Worm (Caenorhabditis elegans) whole organism, late embryonic: Measurements from ENCODE around the gene gtbp-1.

Source experiments
- C08G9.2 ChIP-seq: sonication (generic microtip); optimal IDR thresholded peaks from 2 replicates; lab custom pipeline; 2016; ENCODE audit warnings: mild to moderate bottlenecking, missing genetic modification characterization, moderate library complexity, missing compliant biosample characterization
- K09A11.1 ChIP-seq: sonication (generic microtip); optimal IDR thresholded peaks from 2 replicates; lab custom pipeline; 2017; ENCODE audit warnings: antibody characterized with exemption, mild to moderate bottlenecking, missing genetic modification characterization, missing compliant biosample characterization; ENCODE audit not compliant: insufficient read depth
- Y22D7AL.16 ChIP-seq: sonication (generic microtip); optimal IDR thresholded peaks from 2 replicates; lab custom pipeline; 2016; ENCODE audit warnings: missing genetic modification characterization, missing compliant biosample characterization
- ama-1 ChIP-seq: fragments of 150-350 bp; optimal IDR thresholded peaks from 2 replicates; lab custom pipeline; 2014
- ceh-14 ChIP-seq: sonication (generic microtip); optimal IDR thresholded peaks from 2 replicates; lab custom pipeline; 2016; ENCODE audit warnings: missing genotype, missing genetic modification characterization, missing compliant biosample characterization
- ceh-19 ChIP-seq: fragments of 200-800 bp; sonication (Bioruptor generic); optimal IDR thresholded peaks from 2 replicates; lab custom pipeline; 2018; ENCODE audit warnings: mild to moderate bottlenecking, missing genetic modification characterization, missing compliant biosample characterization
- ceh-2 ChIP-seq: sonication (generic microtip); optimal IDR thresholded peaks from 2 replicates; lab custom pipeline; 2016; ENCODE audit warnings: missing genotype, missing genetic modification characterization, missing compliant biosample characterization
- ceh-30 ChIP-seq: fragments of 150-350 bp; optimal IDR thresholded peaks from 2 replicates; lab custom pipeline; 2014; ENCODE audit warnings: missing biosample characterization, missing genetic modification characterization
- ceh-34 ChIP-seq: sonication (generic microtip); optimal IDR thresholded peaks from 2 replicates; lab custom pipeline; 2016; ENCODE audit warnings: mild to moderate bottlenecking, missing genetic modification characterization, missing compliant biosample characterization
- ceh-48 ChIP-seq: sonication (generic microtip); optimal IDR thresholded peaks from 2 replicates; lab custom pipeline; 2016; ENCODE audit warnings: missing genetic modification characterization, inconsistent platforms, missing compliant biosample characterization
- ceh-6 ChIP-seq: fragments of 200-800 bp; sonication (Bioruptor generic); optimal IDR thresholded peaks from 2 replicates; lab custom pipeline; 2018; ENCODE audit warnings: mild to moderate bottlenecking, missing genetic modification characterization, missing compliant biosample characterization
- che-1 ChIP-seq: sonication (generic microtip); optimal IDR thresholded peaks from 2 replicates; lab custom pipeline; 2016; ENCODE audit warnings: mild to moderate bottlenecking, missing genetic modification characterization, missing compliant biosample characterization
- dve-1 ChIP-seq: sonication (generic microtip); optimal IDR thresholded peaks from 2 replicates; lab custom pipeline; 2017; ENCODE audit warnings: antibody characterized with exemption, mild to moderate bottlenecking, missing genetic modification characterization, missing compliant biosample characterization
- elt-4 ChIP-seq: sonication (generic microtip); optimal IDR thresholded peaks from 2 replicates; lab custom pipeline; 2016; ENCODE audit warnings: missing genetic modification characterization, missing compliant biosample characterization
- eyg-1 ChIP-seq: sonication (generic microtip); optimal IDR thresholded peaks from 2 replicates; lab custom pipeline; 2016; ENCODE audit warnings: missing genotype, missing genetic modification characterization, missing compliant biosample characterization
- fax-1 ChIP-seq: sonication (generic microtip); optimal IDR thresholded peaks from 2 replicates; lab custom pipeline; 2016; ENCODE audit warnings: missing genotype, missing genetic modification characterization, missing compliant biosample characterization
- fkh-10 ChIP-seq: fragments of 150-350 bp; optimal IDR thresholded peaks from 2 replicates; lab custom pipeline; 2014; ENCODE audit warnings: missing biosample characterization, missing genetic modification reagents, missing genetic modification characterization
- fkh-6 ChIP-seq: sonication (generic microtip); optimal IDR thresholded peaks from 2 replicates; lab custom pipeline; 2016; ENCODE audit warnings: missing genetic modification characterization, missing compliant biosample characterization
- hlh-13 ChIP-seq: fragments of 200-800 bp; sonication (Bioruptor generic); optimal IDR thresholded peaks from 2 replicates; lab custom pipeline; 2018; ENCODE audit warnings: mild to moderate bottlenecking, missing genetic modification characterization, missing compliant biosample characterization
- hlh-30 ChIP-seq: sonication (generic microtip); optimal IDR thresholded peaks from 2 replicates; lab custom pipeline; 2017; ENCODE audit warnings: antibody characterized with exemption, missing genetic modification characterization, missing compliant biosample characterization; ENCODE audit not compliant: insufficient read depth
- hlh-6 ChIP-seq: sonication (generic microtip); optimal IDR thresholded peaks from 2 replicates; lab custom pipeline; 2016; ENCODE audit warnings: missing genotype, missing genetic modification characterization, missing compliant biosample characterization
- lim-6 ChIP-seq: sonication (generic microtip); optimal IDR thresholded peaks from 2 replicates; lab custom pipeline; 2016; ENCODE audit warnings: missing genetic modification characterization, missing compliant biosample characterization
- madf-2 ChIP-seq: sonication (generic microtip); optimal IDR thresholded peaks from 2 replicates; lab custom pipeline; 2017; ENCODE audit warnings: missing genetic modification characterization, missing compliant biosample characterization
- mec-3 ChIP-seq: sonication (generic microtip); optimal IDR thresholded peaks from 2 replicates; lab custom pipeline; 2016; ENCODE audit warnings: borderline replicate concordance, missing genetic modification characterization, missing compliant biosample characterization
- nhr-11 ChIP-seq: fragments of 150-350 bp; optimal IDR thresholded peaks from 2 replicates; lab custom pipeline; 2014; ENCODE audit warnings: missing biosample characterization, missing genetic modification characterization
- nhr-232 ChIP-seq: sonication (generic microtip); optimal IDR thresholded peaks from 2 replicates; lab custom pipeline; 2016; ENCODE audit warnings: missing genetic modification characterization, missing compliant biosample characterization
- pag-3 ChIP-seq: sonication (generic microtip); optimal IDR thresholded peaks from 2 replicates; lab custom pipeline; 2016; ENCODE audit warnings: missing compliant biosample characterization, missing genetic modification characterization, borderline replicate concordance
- pat-9 ChIP-seq: fragments of 200-800 bp; sonication (Bioruptor generic); optimal IDR thresholded peaks from 2 replicates; lab custom pipeline; 2018; ENCODE audit warnings: mild to moderate bottlenecking, missing genetic modification characterization, moderate library complexity, missing compliant biosample characterization
- pha-4 ChIP-seq: fragments of 150-350 bp; optimal IDR thresholded peaks from 2 replicates; lab custom pipeline; 2018; ENCODE audit warnings: missing biosample characterization, missing genetic modification reagents, missing genetic modification characterization
- pqm-1 ChIP-seq: sonication (generic microtip); optimal IDR thresholded peaks from 2 replicates; lab custom pipeline; 2016; ENCODE audit warnings: missing genetic modification characterization, missing compliant biosample characterization
- sox-2 ChIP-seq: fragments of 200-800 bp; sonication (Bioruptor generic); IDR thresholded peaks from 2 replicates; pipeline ENCODE4 v1.3.6; 2022; ENCODE audit warnings: missing genetic modification reagents, missing genetic modification characterization, missing compliant biosample characterization
- tbx-7 ChIP-seq: sonication (generic microtip); optimal IDR thresholded peaks from 2 replicates; lab custom pipeline; 2016; ENCODE audit warnings: missing genotype, missing genetic modification characterization, missing compliant biosample characterization
- ttx-3 ChIP-seq: sonication (generic microtip); optimal IDR thresholded peaks from 2 replicates; lab custom pipeline; 2016; ENCODE audit warnings: missing genetic modification reagents, missing genetic modification characterization, missing compliant biosample characterization
- unc-42 ChIP-seq: sonication (generic microtip); optimal IDR thresholded peaks from 2 replicates; lab custom pipeline; 2016; ENCODE audit warnings: missing genotype, missing genetic modification characterization, missing compliant biosample characterization
- unc-86 ChIP-seq: sonication (generic microtip); optimal IDR thresholded peaks from 2 replicates; lab custom pipeline; 2016; ENCODE audit warnings: missing genetic modification characterization, missing compliant biosample characterization
- zip-5 ChIP-seq: sonication (generic microtip); optimal IDR thresholded peaks from 2 replicates; lab custom pipeline; 2016; ENCODE audit warnings: missing genetic modification characterization, missing compliant biosample characterization

gtbp-1 gene

DNA sequence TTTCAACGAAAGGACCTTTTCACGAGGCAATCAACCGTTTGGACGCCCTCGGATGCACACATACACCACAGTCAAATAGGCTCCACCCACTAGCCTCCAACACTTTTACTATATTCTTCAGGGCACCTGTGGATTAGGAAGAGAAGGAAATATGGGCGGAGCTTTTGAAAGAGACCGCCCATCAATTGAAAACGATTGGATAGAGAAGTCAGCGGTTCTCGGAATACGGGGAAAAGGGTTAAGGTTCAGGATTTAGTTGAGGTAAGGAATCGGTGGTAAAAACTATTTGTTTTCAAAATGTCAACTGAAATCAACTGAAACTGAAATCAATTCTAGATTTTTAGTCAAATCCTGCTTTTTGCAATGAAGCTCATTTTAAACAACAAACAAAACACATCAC lies 18.3 kb downstream of the gtbp-1 start, which contains the start of gene egl-38:
egl-38 (minus strand) TSS at position 101 of the 400 bp plus-strand sequence.
- no peak for TF ChIP-seq ama-1 (lab: Kevin White, UChicago)
- TF ChIP-seq fax-1 (tag; lab: Kevin White, UChicago): no peak
- no peak for TF ChIP-seq ceh-48
- no peak for TF ChIP-seq K09A11.1 (tag; lab: Kevin White, UChicago)
- no peak for TF ChIP-seq hlh-13 (GFP tag; lab: Kevin White, UChicago)
- no peak for TF ChIP-seq dve-1
- TF ChIP-seq unc-86 (tag; lab: Kevin White, UChicago): no peak
- no peak for TF ChIP-seq pha-4
- no peak for TF ChIP-seq ceh-14 (tag; lab: Kevin White, UChicago)
- TF ChIP-seq zip-5: no peak
- TF ChIP-seq mec-3 (tag; lab: Kevin White, UChicago): no peak
- TF ChIP-seq nhr-232: no peak
- no peak for TF ChIP-seq tbx-7 (tag; lab: Kevin White, UChicago)
- TF ChIP-seq Y22D7AL.16 (tag; lab: Kevin White, UChicago): no peak
- no peak for TF ChIP-seq ttx-3 (tag; lab: Kevin White, UChicago)
- TF ChIP-seq fkh-6 (tag; lab: Kevin White, UChicago): no peak

DNA sequence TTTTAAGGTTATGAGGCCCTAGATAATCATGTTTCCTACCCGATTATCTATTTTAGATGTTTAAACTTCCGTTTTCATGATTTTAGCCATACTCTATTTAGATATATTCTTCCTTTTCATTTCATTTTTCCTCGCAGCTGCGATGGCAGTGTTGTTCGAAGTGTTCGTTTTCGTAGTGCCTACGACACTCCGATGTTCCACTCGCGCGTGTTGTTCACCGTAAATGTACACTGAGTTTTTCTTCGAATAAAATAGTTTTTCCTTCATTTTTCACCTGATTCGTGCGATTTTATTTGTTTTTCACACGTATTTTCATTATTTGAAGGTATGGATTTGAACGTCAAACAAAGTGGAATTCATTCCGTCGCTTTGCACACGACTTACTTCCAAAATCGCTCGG lies 31.9 kb downstream of the gtbp-1 start, which contains the start of gene dis-3:
dis-3 (plus strand) TSS at position 322 of the 400 bp plus-strand sequence.
- TF ChIP-seq pat-9 (tag; lab: Kevin White, UChicago): no peak
- no peak for TF ChIP-seq C08G9.2

DNA sequence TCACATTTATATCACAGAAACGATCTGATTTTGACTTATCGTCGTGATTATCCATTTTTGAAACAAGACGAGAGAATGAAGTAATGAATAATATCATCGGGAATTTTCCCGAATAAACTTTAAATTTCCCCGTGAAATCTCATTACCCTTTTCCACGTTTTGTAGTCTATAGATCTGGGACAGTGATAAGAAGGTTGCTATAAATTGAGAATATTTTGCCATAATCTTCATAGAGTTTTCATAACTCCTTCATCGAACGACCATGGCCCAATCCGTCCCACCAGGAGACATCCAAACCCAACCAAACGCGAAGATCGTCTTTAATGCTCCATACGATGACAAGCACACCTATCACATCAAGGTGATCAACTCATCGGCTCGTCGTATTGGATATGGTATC lies 33.6 kb downstream of the gtbp-1 start, which contains the start of the genes C04G2.5 and msp-36:
C04G2.5 (minus strand) TSS at position 101 of the 400 bp plus-strand sequence.
msp-36 (plus strand) TSS at position 263 of the 400 bp plus-strand sequence.
- no peak for TF ChIP-seq unc-42 (tag; lab: Kevin White, UChicago)
- no peak for TF ChIP-seq ceh-19
- TF ChIP-seq pqm-1 (tag; lab: Kevin White, UChicago): no peak
- TF ChIP-seq hlh-30 (tag; lab: Kevin White, UChicago): no peak
- no peak for TF ChIP-seq che-1 (tag; lab: Kevin White, UChicago)
- TF ChIP-seq fkh-10 (GFP tag; lab: Kevin White, UChicago): no peak
- no peak for TF ChIP-seq pag-3

DNA sequence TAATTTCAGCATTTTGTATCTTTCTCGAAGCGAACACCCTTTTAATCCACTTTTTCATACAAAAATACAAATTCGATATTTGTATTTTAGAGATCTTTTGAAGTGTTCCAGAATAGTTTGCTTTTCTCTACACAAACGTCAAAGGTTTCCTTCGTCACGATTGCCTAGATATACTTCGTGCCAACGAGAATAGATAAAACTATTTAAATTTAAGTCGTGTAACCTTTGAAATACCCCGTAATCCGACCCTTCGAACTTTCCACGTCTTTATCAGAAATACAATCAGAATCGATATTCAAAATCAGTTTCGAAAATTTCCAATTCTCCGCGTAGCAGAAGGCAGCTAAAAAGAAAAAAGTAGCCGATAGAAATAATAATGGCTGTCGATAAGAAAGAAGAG lies 38.4 kb downstream of the gtbp-1 start, which contains the start of gene ttbk-5:
ttbk-5 (plus strand) TSS at position 301 of the 400 bp plus-strand sequence.
- no peak for TF ChIP-seq che-1 (tag; lab: Kevin White, UChicago)

DNA sequence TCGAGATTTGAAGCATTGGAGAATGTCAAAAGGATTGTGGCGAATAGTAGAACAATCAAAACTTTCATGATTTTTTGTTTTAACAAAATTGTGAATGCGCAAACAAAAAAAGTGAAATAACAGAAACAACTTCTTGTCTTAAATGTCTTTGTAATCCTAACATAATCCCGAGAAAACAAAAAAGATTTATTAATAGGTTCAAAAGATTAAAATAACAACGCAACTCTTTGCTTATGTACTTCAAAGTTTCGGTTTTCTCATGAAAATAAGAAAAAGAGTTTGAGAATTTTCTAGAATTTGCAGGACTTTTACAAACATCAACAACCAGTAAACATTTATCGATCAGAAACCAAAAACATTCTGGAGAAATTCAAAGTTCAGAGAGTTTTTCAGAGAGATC lies 39.0 kb downstream of the gtbp-1 start, which contains the start of gene ttr-39:
ttr-39 (minus strand) TSS at position 101 of the 400 bp plus-strand sequence.
- no peak for TF ChIP-seq ceh-34 (tag; lab: Kevin White, UChicago)
- no peak for TF ChIP-seq ceh-14 (tag; lab: Kevin White, UChicago)
- no peak for TF ChIP-seq ceh-6 (GFP tag; lab: Kevin White, UChicago)
- no peak for TF ChIP-seq zip-5
- TF ChIP-seq sox-2 (GFP tag; lab: Robert Waterston, UW): no peak
- no peak for TF ChIP-seq fax-1 (tag; lab: Kevin White, UChicago)
- no peak for TF ChIP-seq ttx-3 (tag; lab: Kevin White, UChicago)
- TF ChIP-seq K09A11.1 (tag; lab: Kevin White, UChicago): no peak
- no peak for TF ChIP-seq hlh-30 (tag; lab: Kevin White, UChicago)
- TF ChIP-seq pha-4: no peak
- TF ChIP-seq eyg-1: no peak
- no peak for TF ChIP-seq unc-86 (tag; lab: Kevin White, UChicago)
- no peak for TF ChIP-seq hlh-6 (tag; lab: Kevin White, UChicago)
- no peak for TF ChIP-seq madf-2 (tag; lab: Kevin White, UChicago)
- no peak for TF ChIP-seq ceh-2 (tag; lab: Kevin White, UChicago)
- no peak for TF ChIP-seq ceh-30
- TF ChIP-seq lim-6 (tag; lab: Kevin White, UChicago): no peak
- no peak for TF ChIP-seq mec-3 (tag; lab: Kevin White, UChicago)
- no peak for TF ChIP-seq nhr-11
- TF ChIP-seq elt-4 (tag; lab: Kevin White, UChicago): no peak
- TF ChIP-seq, all 69 proteins: peak for 0
